Fruit fly (Drosophila melanogaster) whole organism, embryonic: ENCODE data around the gene BckdhA.
A peak's percentile ranks its signal among the peaks of the same experiment; 100 is the strongest.

ENCODE experiments used
- Ada2b ChIP-seq: fragments of 200-800 bp; sonication (Bioruptor generic); IDR thresholded peaks from 2 replicates; pipeline ENCODE4 v1.3.6; 2022; ENCODE audit warnings: missing biosample characterization, missing genetic modification characterization
- BtbVII ChIP-seq: fragments of 200-800 bp; sonication (Bioruptor generic); optimal IDR thresholded peaks from 3 replicates; lab custom pipeline; 2017; ENCODE audit warnings: missing biosample characterization, mild to moderate bottlenecking, missing genetic modification characterization
- CG10462 ChIP-seq: fragments of 200-800 bp; sonication (Bioruptor generic); optimal IDR thresholded peaks from 2 replicates; lab custom pipeline; 2016; ENCODE audit warnings: missing biosample characterization, missing genetic modification characterization
- CG10979 ChIP-seq: fragments of 200-800 bp; sonication (Bioruptor generic); optimal IDR thresholded peaks from 2 replicates; lab custom pipeline; 2018; ENCODE audit warnings: missing biosample characterization, mild to moderate bottlenecking, missing genetic modification characterization, moderate library complexity
- CG13624 ChIP-seq: fragments of 200-800 bp; sonication (Bioruptor generic); optimal IDR thresholded peaks from 2 replicates; lab custom pipeline; 2016; ENCODE audit warnings: missing biosample characterization, missing genetic modification characterization
- CG17385 ChIP-seq: fragments of 200-800 bp; sonication (Bioruptor generic); optimal IDR thresholded peaks from 3 replicates; lab custom pipeline; 2018; ENCODE audit warnings: missing biosample characterization, mild to moderate bottlenecking, missing genetic modification characterization
- CG1792 ChIP-seq: fragments of 200-800 bp; sonication (Bioruptor generic); optimal IDR thresholded peaks from 2 replicates; lab custom pipeline; 2016; ENCODE audit warnings: missing biosample characterization, missing genetic modification characterization
- CG31365 ChIP-seq: fragments of 200-800 bp; sonication (Bioruptor generic); optimal IDR thresholded peaks from 2 replicates; lab custom pipeline; 2018; ENCODE audit warnings: missing biosample characterization, mild to moderate bottlenecking, missing genetic modification characterization
- CG6272 ChIP-seq: fragments of 200-800 bp; sonication (Bioruptor generic); IDR thresholded peaks from 2 replicates; pipeline ENCODE4 v1.3.6; 2022; ENCODE audit warnings: missing biosample characterization, missing genetic modification characterization
- CG6765 ChIP-seq: fragments of 200-800 bp; sonication (Bioruptor generic); optimal IDR thresholded peaks from 3 replicates; lab custom pipeline; 2017; ENCODE audit warnings: missing biosample characterization, mild to moderate bottlenecking, missing genetic modification characterization
- CG7271 ChIP-seq: fragments of 200-800 bp; sonication (Bioruptor generic); optimal IDR thresholded peaks from 2 replicates; lab custom pipeline; 2018; ENCODE audit warnings: missing biosample characterization, mild to moderate bottlenecking, missing genetic modification characterization, moderate library complexity
- CG8089 ChIP-seq: fragments of 200-800 bp; sonication (Bioruptor generic); optimal IDR thresholded peaks from 3 replicates; lab custom pipeline; 2016; ENCODE audit warnings: missing biosample characterization, missing genetic modification characterization
- CTCF ChIP-seq: fragments of 200-800 bp; sonication (Bioruptor generic); optimal IDR thresholded peaks from 2 replicates; lab custom pipeline; 2017; ENCODE audit warnings: missing biosample characterization, mild to moderate bottlenecking, missing genetic modification characterization, moderate library complexity
- CkIIα-i1 ChIP-seq: fragments of 200-800 bp; sonication (Bioruptor generic); IDR thresholded peaks from 2 replicates; pipeline ENCODE4 v1.3.6; 2022; ENCODE audit warnings: missing biosample characterization, missing genetic modification characterization
- CoRest ChIP-seq: fragments of 200-800 bp; sonication (Bioruptor generic); optimal IDR thresholded peaks from 3 replicates; lab custom pipeline; 2018; ENCODE audit warnings: missing biosample characterization, mild to moderate bottlenecking, missing genetic modification characterization, moderate library complexity
- Dip2 ChIP-seq: fragments of 200-800 bp; sonication (Bioruptor generic); IDR thresholded peaks from 2 replicates; pipeline ENCODE4 v1.3.6; 2022; ENCODE audit warnings: missing biosample characterization, missing genetic modification characterization
- Drgx ChIP-seq: fragments of 200-800 bp; sonication (Bioruptor generic); IDR thresholded peaks from 2 replicates; pipeline ENCODE4 v1.3.6; 2022; ENCODE audit warnings: missing biosample characterization, missing genetic modification characterization
- Gsc ChIP-seq: fragments of 200-800 bp; sonication (Bioruptor generic); IDR thresholded peaks from 2 replicates; pipeline ENCODE4 v1.3.6; 2022; ENCODE audit warnings: missing biosample characterization, missing genetic modification characterization
- HLH3B ChIP-seq: fragments of 200-800 bp; sonication (Bioruptor generic); IDR thresholded peaks from 2 replicates; pipeline ENCODE4 v1.3.6; 2022; ENCODE audit warnings: missing biosample characterization, missing genetic modification characterization
- HLH4C ChIP-seq: fragments of 200-800 bp; sonication (Bioruptor generic); IDR thresholded peaks from 3 replicates; pipeline ENCODE4 v1.3.6; 2022; ENCODE audit warnings: missing biosample characterization, missing genetic modification characterization; ENCODE audit not compliant: partially characterized antibody
- HLHmδ ChIP-seq: fragments of 200-800 bp; sonication (Bioruptor generic); optimal IDR thresholded peaks from 2 replicates; lab custom pipeline; 2018; ENCODE audit warnings: missing biosample characterization, mild to moderate bottlenecking, missing genetic modification characterization, moderate library complexity
- Hmr ChIP-seq: fragments of 200-800 bp; sonication (Bioruptor generic); optimal IDR thresholded peaks from 3 replicates; lab custom pipeline; 2017; ENCODE audit warnings: mild to moderate bottlenecking, missing biosample characterization, missing genetic modification reagents, missing genetic modification characterization
- Hr39 ChIP-seq: fragments of >200 bp; optimal IDR thresholded peaks from 2 replicates; lab custom pipeline; 2017
- MESR4 ChIP-seq: fragments of 200-800 bp; sonication (Bioruptor generic); optimal IDR thresholded peaks from 2 replicates; lab custom pipeline; 2018; ENCODE audit warnings: missing biosample characterization, mild to moderate bottlenecking, missing genetic modification characterization, moderate library complexity
- Nf-YB ChIP-seq: fragments of 200-800 bp; sonication (Bioruptor generic); optimal IDR thresholded peaks from 3 replicates; lab custom pipeline; 2019; ENCODE audit warnings: missing biosample characterization, mild to moderate bottlenecking, missing genetic modification characterization, moderate library complexity
- Optix ChIP-seq: fragments of 200-800 bp; sonication (Bioruptor generic); IDR thresholded peaks from 3 replicates; pipeline ENCODE4 v1.3.6; 2022; ENCODE audit warnings: missing biosample characterization, missing genetic modification characterization
- Ptx1 ChIP-seq: fragments of 200-800 bp; sonication (Bioruptor generic); IDR thresholded peaks from 2 replicates; pipeline ENCODE4 v1.3.6; 2022; ENCODE audit warnings: missing biosample characterization, missing genetic modification characterization
- Scr ChIP-seq: fragments of 200-800 bp; sonication (Bioruptor generic); IDR thresholded peaks from 2 replicates; pipeline ENCODE4 v1.3.6; 2022; ENCODE audit warnings: missing biosample characterization, missing genetic modification characterization; ENCODE audit not compliant: partially characterized antibody
- Six4 ChIP-seq: fragments of 200-800 bp; sonication (Bioruptor generic); optimal IDR thresholded peaks from 2 replicates; lab custom pipeline; 2016; ENCODE audit warnings: missing biosample characterization, missing genetic modification characterization
- Sox102F ChIP-seq: fragments of 200-800 bp; sonication (Bioruptor generic); optimal IDR thresholded peaks from 2 replicates; lab custom pipeline; 2018; ENCODE audit warnings: missing biosample characterization, mild to moderate bottlenecking, missing genetic modification characterization, moderate library complexity
- Sry-β ChIP-seq: fragments of 200-800 bp; sonication (Bioruptor generic); optimal IDR thresholded peaks from 2 replicates; lab custom pipeline; 2018; ENCODE audit warnings: missing biosample characterization, mild to moderate bottlenecking, missing genetic modification characterization, moderate library complexity
- Trl ChIP-seq, 3 experiments: fragments of >200 bp in 2 of 3; fragments of 200-800 bp in 1 of 3; sonication (Bioruptor generic) in 1 of 3; optimal IDR thresholded peaks; 2 replicates in 1 of 3; 3 replicates in 2 of 3; lab custom pipeline; 2016 to 2017; ENCODE audit warnings: missing biosample characterization in 1 of 3, missing genetic modification characterization in 1 of 3
- Xrp1 ChIP-seq: fragments of 200-800 bp; sonication (Bioruptor generic); IDR thresholded peaks from 2 replicates; pipeline ENCODE4 v1.3.6; 2022; ENCODE audit warnings: missing biosample characterization, missing genetic modification characterization
- amos ChIP-seq: fragments of 200-800 bp; sonication (Bioruptor generic); IDR thresholded peaks from 2 replicates; pipeline ENCODE4 v1.3.6; 2022; ENCODE audit warnings: missing biosample characterization, missing genetic modification characterization; ENCODE audit not compliant: partially characterized antibody
- ase ChIP-seq: fragments of 200-800 bp; sonication (Bioruptor generic); IDR thresholded peaks from 3 replicates; pipeline ENCODE4 v1.3.6; 2022; ENCODE audit warnings: missing biosample characterization, missing genetic modification characterization
- ash1 ChIP-seq: fragments of 200-800 bp; sonication (Bioruptor generic); optimal IDR thresholded peaks from 2 replicates; lab custom pipeline; 2018; ENCODE audit warnings: missing biosample characterization, mild to moderate bottlenecking, missing genetic modification characterization
- bsh ChIP-seq, 2 experiments: fragments of 200-800 bp; sonication (Bioruptor generic); optimal IDR thresholded peaks; 2 replicates each; lab custom pipeline; 2017 to 2018; ENCODE audit warnings: mild to moderate bottlenecking in 2 of 2, missing biosample characterization in 2 of 2, missing genetic modification characterization in 2 of 2, moderate library complexity in 1 of 2
- cwo ChIP-seq: fragments of 200-800 bp; sonication (Bioruptor generic); optimal IDR thresholded peaks from 3 replicates; lab custom pipeline; 2017; ENCODE audit warnings: missing biosample characterization, missing genetic modification characterization, mild to moderate bottlenecking, moderate library complexity, missing genetic modification reagents
- dimm ChIP-seq: fragments of 200-800 bp; sonication (Bioruptor generic); IDR thresholded peaks from 2 replicates; pipeline ENCODE4 v1.3.6; 2022; ENCODE audit warnings: missing biosample characterization, missing genetic modification characterization
- dpn ChIP-seq, 2 experiments: fragments of 200-800 bp; sonication (Bioruptor generic); optimal IDR thresholded peaks; 3 replicates each; lab custom pipeline; 2016; ENCODE audit warnings: missing biosample characterization in 2 of 2, missing genetic modification characterization in 2 of 2
- ems ChIP-seq: fragments of 200-800 bp; sonication (Bioruptor generic); optimal IDR thresholded peaks from 3 replicates; lab custom pipeline; 2016; ENCODE audit warnings: missing biosample characterization, missing genetic modification characterization
- fd3F ChIP-seq: fragments of 200-800 bp; sonication (Bioruptor generic); optimal IDR thresholded peaks from 2 replicates; lab custom pipeline; 2018; ENCODE audit warnings: missing biosample characterization, mild to moderate bottlenecking, missing genetic modification characterization, moderate library complexity
- ham ChIP-seq: fragments of 200-800 bp; sonication (Bioruptor generic); IDR thresholded peaks from 2 replicates; pipeline ENCODE4 v1.3.6; 2022; ENCODE audit warnings: missing biosample characterization, missing genetic modification characterization
- pum ChIP-seq: fragments of 200-800 bp; sonication (Bioruptor generic); optimal IDR thresholded peaks from 2 replicates; lab custom pipeline; 2016; ENCODE audit warnings: missing biosample characterization, missing genetic modification characterization
- sens-2 ChIP-seq: fragments of 200-800 bp; sonication (Bioruptor generic); IDR thresholded peaks from 2 replicates; pipeline ENCODE4 v1.3.6; 2022; ENCODE audit warnings: missing biosample characterization, missing genetic modification characterization
- stwl ChIP-seq: fragments of 200-800 bp; sonication (Bioruptor generic); optimal IDR thresholded peaks from 3 replicates; lab custom pipeline; 2018; ENCODE audit warnings: missing biosample characterization, mild to moderate bottlenecking, missing genetic modification characterization, moderate library complexity
- tap ChIP-seq: fragments of 200-800 bp; optimal IDR thresholded peaks from 3 replicates; lab custom pipeline; 2019; ENCODE audit warnings: missing biosample characterization, mild to moderate bottlenecking, missing genetic modification characterization, moderate library complexity
- tx ChIP-seq: fragments of 200-800 bp; sonication (Bioruptor generic); optimal IDR thresholded peaks from 2 replicates; lab custom pipeline; 2016; ENCODE audit warnings: missing biosample characterization, missing genetic modification characterization
- zen ChIP-seq: fragments of 200-800 bp; sonication (Bioruptor generic); optimal IDR thresholded peaks from 3 replicates; lab custom pipeline; 2018; ENCODE audit warnings: missing biosample characterization, mild to moderate bottlenecking, missing genetic modification characterization, moderate library complexity
- zfh2 ChIP-seq: fragments of 200-800 bp; sonication (Bioruptor generic); optimal IDR thresholded peaks from 2 replicates; lab custom pipeline; 2016; ENCODE audit warnings: missing biosample characterization, missing genetic modification characterization

Gene BckdhA

DNA sequence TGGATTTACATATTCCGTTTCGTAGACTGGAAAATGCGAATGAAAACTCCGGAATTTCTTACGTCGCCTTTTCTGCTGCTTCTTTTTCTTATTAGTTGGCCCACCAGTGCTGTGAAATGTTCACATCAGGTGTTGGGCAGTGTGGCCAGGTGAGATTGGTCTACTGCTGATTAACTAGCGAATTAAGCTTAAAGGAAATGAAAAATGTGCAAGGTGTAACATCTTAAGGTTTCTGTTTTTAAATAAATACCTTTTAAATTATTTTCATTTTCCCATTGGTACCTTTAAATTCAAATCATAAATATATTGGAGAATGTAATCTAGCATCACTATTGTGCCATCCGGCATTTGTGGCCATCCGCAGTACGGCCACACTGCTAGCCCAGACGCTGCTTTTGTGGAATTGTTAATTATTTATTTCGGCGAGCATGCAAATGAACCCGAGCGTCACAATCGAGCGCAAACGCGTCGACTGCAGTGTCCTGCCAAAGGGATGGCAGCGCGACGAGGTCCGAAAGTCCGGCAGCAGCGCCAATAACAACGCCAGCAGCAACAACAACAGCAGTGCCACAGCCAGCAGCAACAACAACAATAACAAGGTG is 3.9 kb downstream of the BckdhA start, which contains the start of the genes AP-1mu and MBD-like (continued):
- TF ChIP-seq bsh (GFP tag; optimal IDR thresholded peaks at IDR 0.05; lab: Kevin White, UChicago) (peak in 1 of 2 experiments; percentile 50), Drgx (no peak), Xrp1 (GFP tag; lab: Robert Waterston, UW) (peak; percentile 50), pum (GFP tag; lab: Kevin White, UChicago) (peak; percentile 57), CG6272 (GFP tag; lab: Robert Waterston, UW) (peak; percentile 61; the same call in 1 of the 2 replicates), Hmr (GFP tag; lab: Kevin White, UChicago) (peak; percentile 64), cwo (no peak), Six4 (GFP tag; lab: Kevin White, UChicago) (peak; percentile 20), amos (GFP tag; lab: Robert Waterston, UW) (peak; percentile 29; the same call in 1 of the 2 replicates), sens-2 (GFP tag; lab: Robert Waterston, UW) (no peak), tap (no peak), Scr (GFP tag; lab: Robert Waterston, UW) (peak; percentile 56), ase (GFP tag; lab: Robert Waterston, UW) (0 out of 3 replicates have a peak, but pooled peaks have one; percentile 7), CTCF (no peak), CG17385 (peak; percentile 81), CG10462 (GFP tag; lab: Kevin White, UChicago) (peak; percentile 41), CG31365 (tag; lab: Kevin White, UChicago) (no peak), zen (tag; lab: Kevin White, UChicago) (peak; percentile 46), Sox102F (GFP tag; lab: Kevin White, UChicago) (no peak), Ptx1 (peak; percentile 83), ems (GFP tag; lab: Kevin White, UChicago) (peak; percentile 69), CG7271 (tag; lab: Kevin White, UChicago) (no peak), ham (GFP tag; lab: Robert Waterston, UW) (no peak), dimm (GFP tag; lab: Robert Waterston, UW) (no peak), Nf-YB (GFP tag; lab: Kevin White, UChicago) (peak; percentile 18), Trl (optimal IDR thresholded peaks at IDR 0.05; lab: Kevin White, UChicago) (no peak), Trl (GFP tag; optimal IDR thresholded peaks at IDR 0.05; lab: Kevin White, UChicago) (peak; percentile 79), Sry-β (peak; percentile 76), CG13624 (GFP tag; lab: Kevin White, UChicago) (peak; percentile 55), CG8089 (GFP tag; lab: Kevin White, UChicago) (peak; percentile 32), tx (peak; percentile 58), Gsc (no peak), dpn (GFP tag; optimal IDR thresholded peaks at IDR 0.05; lab: Kevin White, UChicago) (peak; percentile 62 to 75), CkIIα-i1 (GFP tag; lab: Robert Waterston, UW) (no peak), HLH4C (GFP tag; lab: Robert Waterston, UW) (no peak), Optix (GFP tag; lab: Robert Waterston, UW) (peak; percentile 9; the same call in 1 of the 3 replicates), CoRest (peak; percentile 72), Ada2b (GFP tag; lab: Robert Waterston, UW) (0 out of 2 replicates have a peak, but pooled peaks have one; percentile 18), Dip2 (GFP tag; lab: Robert Waterston, UW) (no peak), CG6765 (GFP tag; lab: Kevin White, UChicago) (peak; percentile 33), CG1792 (GFP tag; lab: Kevin White, UChicago) (peak; percentile 66), ash1 (GFP tag; lab: Kevin White, UChicago) (no peak), fd3F (GFP tag; lab: Kevin White, UChicago) (peak; percentile 39), HLHmδ (GFP tag; lab: Kevin White, UChicago) (no peak), CG10979 (tag; lab: Kevin White, UChicago) (peak; percentile 45), MESR4 (GFP tag; lab: Kevin White, UChicago) (peak; percentile 78), stwl (tag; lab: Kevin White, UChicago) (peak; percentile 73), HLH3B (GFP tag; lab: Robert Waterston, UW) (peak; percentile 40; the same call in 1 of the 2 replicates), Hr39 (lab: Kevin White, UChicago) (no peak), BtbVII (peak; percentile 40), zfh2 (GFP tag; lab: Kevin White, UChicago) (peak; percentile 81)
